Worm (Caenorhabditis elegans) whole organism, L2 larva: Measurements from ENCODE around the gene crn-4.

Source experiments
- C34F6.9 ChIP-seq: fragments of 150-350 bp; optimal IDR thresholded peaks from 2 replicates; lab custom pipeline; 2014; ENCODE audit warnings: missing biosample characterization, missing genetic modification characterization
- F13H6.1 ChIP-seq: sonication (generic microtip); optimal IDR thresholded peaks from 2 replicates; lab custom pipeline; 2016; ENCODE audit warnings: missing genetic modification characterization, missing compliant biosample characterization
- R02D3.7 ChIP-seq: fragments of 150-350 bp; optimal IDR thresholded peaks from 2 replicates; lab custom pipeline; 2014; ENCODE audit warnings: missing biosample characterization, missing genetic modification characterization
- Y55F3AM.14 ChIP-seq: fragments of 200-800 bp; sonication (Bioruptor generic); optimal IDR thresholded peaks from 2 replicates; lab custom pipeline; 2018; ENCODE audit warnings: mild to moderate bottlenecking, missing genetic modification characterization, missing compliant biosample characterization
- ZK546.5 ChIP-seq: sonication (generic microtip); optimal IDR thresholded peaks from 2 replicates; lab custom pipeline; 2017; ENCODE audit warnings: missing biosample characterization, missing genetic modification characterization
- alr-1 ChIP-seq: fragments of 150-350 bp; optimal IDR thresholded peaks from 2 replicates; lab custom pipeline; 2014; ENCODE audit warnings: missing biosample characterization, missing genetic modification characterization
- aly-2 ChIP-seq: fragments of 150-350 bp; optimal IDR thresholded peaks from 2 replicates; lab custom pipeline; 2014; ENCODE audit warnings: missing biosample characterization, missing genetic modification characterization
- ama-1 ChIP-seq: fragments of 150-350 bp; optimal IDR thresholded peaks from 2 replicates; lab custom pipeline; 2018; ENCODE audit warnings: inconsistent platforms
- blmp-1 ChIP-seq: sonication (generic microtip); optimal IDR thresholded peaks from 2 replicates; lab custom pipeline; 2017; ENCODE audit warnings: missing genetic modification characterization, mild to moderate bottlenecking, missing compliant biosample characterization, antibody characterized with exemption, moderate library complexity; ENCODE audit not compliant: insufficient read depth
- ceh-16 ChIP-seq: fragments of 150-350 bp; optimal IDR thresholded peaks from 2 replicates; lab custom pipeline; 2014; ENCODE audit warnings: missing biosample characterization, missing genetic modification characterization
- ceh-82 ChIP-seq: fragments of 150-350 bp; optimal IDR thresholded peaks from 2 replicates; lab custom pipeline; 2014; ENCODE audit warnings: missing biosample characterization, missing genetic modification characterization
- crh-2 ChIP-seq: sonication (generic microtip); optimal IDR thresholded peaks from 2 replicates; lab custom pipeline; 2017; ENCODE audit warnings: missing biosample characterization, missing genetic modification characterization
- dmd-4 ChIP-seq: sonication (generic microtip); optimal IDR thresholded peaks from 2 replicates; lab custom pipeline; 2017; ENCODE audit warnings: missing biosample characterization, missing genetic modification characterization
- egl-27 ChIP-seq: sonication (generic microtip); optimal IDR thresholded peaks from 3 replicates; lab custom pipeline; 2017; ENCODE audit warnings: missing biosample characterization, missing genetic modification reagents, missing genetic modification characterization
- elt-1 ChIP-seq: fragments of 150-350 bp; optimal IDR thresholded peaks from 2 replicates; lab custom pipeline; 2014; ENCODE audit warnings: missing biosample characterization, missing genetic modification characterization
- fos-1 ChIP-seq: fragments of 150-350 bp; optimal IDR thresholded peaks from 2 replicates; lab custom pipeline; 2014; ENCODE audit warnings: missing biosample characterization, missing genetic modification characterization
- gmeb-1 ChIP-seq: fragments of 150-350 bp; optimal IDR thresholded peaks from 2 replicates; lab custom pipeline; 2014; ENCODE audit warnings: missing biosample characterization, missing genetic modification characterization
- lin-11 ChIP-seq: fragments of 150-350 bp; sonication (generic microtip); optimal IDR thresholded peaks from 2 replicates; lab custom pipeline; 2014; ENCODE audit warnings: missing biosample characterization, missing genetic modification characterization, inconsistent platforms, mixed read lengths
- lin-13 ChIP-seq: fragments of 150-350 bp; optimal IDR thresholded peaks from 2 replicates; lab custom pipeline; 2014; ENCODE audit warnings: missing biosample characterization, missing genetic modification reagents, missing genetic modification characterization
- lsy-2 ChIP-seq, 2 experiments: fragments of 150-350 bp in 1 of 2; sonication (generic microtip) in 1 of 2; optimal IDR thresholded peaks; 2 replicates each; lab custom pipeline; 2014 to 2017; ENCODE audit warnings: missing biosample characterization in 2 of 2, missing genetic modification characterization in 2 of 2
- mab-5 ChIP-seq: fragments of 150-350 bp; optimal IDR thresholded peaks from 2 replicates; lab custom pipeline; 2014; ENCODE audit warnings: missing biosample characterization, missing genetic modification characterization
- mbf-1 ChIP-seq: sonication (generic microtip); optimal IDR thresholded peaks from 2 replicates; lab custom pipeline; 2017; ENCODE audit warnings: missing biosample characterization, missing genetic modification characterization
- mdl-1 ChIP-seq, 2 experiments: fragments of 150-350 bp in 1 of 2; sonication (generic microtip) in 1 of 2; optimal IDR thresholded peaks; 2 replicates each; lab custom pipeline; 2017; ENCODE audit warnings: missing biosample characterization in 2 of 2, missing genetic modification characterization in 2 of 2
- nhr-10 ChIP-seq: sonication (generic microtip); optimal IDR thresholded peaks from 2 replicates; lab custom pipeline; 2017; ENCODE audit warnings: missing biosample characterization, missing genetic modification characterization
- nhr-12 ChIP-seq: fragments of 150-350 bp; optimal IDR thresholded peaks from 2 replicates; lab custom pipeline; 2014; ENCODE audit warnings: missing biosample characterization, missing genetic modification characterization
- nhr-129 ChIP-seq: fragments of 150-350 bp; optimal IDR thresholded peaks from 2 replicates; lab custom pipeline; 2014; ENCODE audit warnings: missing biosample characterization, missing genetic modification characterization
- nhr-21 ChIP-seq: fragments of 150-350 bp; optimal IDR thresholded peaks from 2 replicates; lab custom pipeline; 2014; ENCODE audit warnings: missing biosample characterization, missing genetic modification characterization
- nhr-23 ChIP-seq: fragments of 150-350 bp; optimal IDR thresholded peaks from 2 replicates; lab custom pipeline; 2014; ENCODE audit warnings: missing biosample characterization, missing genetic modification reagents, missing genetic modification characterization
- nhr-237 ChIP-seq: fragments of 150-350 bp; optimal IDR thresholded peaks from 2 replicates; lab custom pipeline; 2014; ENCODE audit warnings: missing biosample characterization, missing genetic modification characterization
- nhr-25 ChIP-seq: fragments of 150-350 bp; sonication (generic microtip); optimal IDR thresholded peaks from 3 replicates; lab custom pipeline; 2014; ENCODE audit warnings: missing biosample characterization, missing genetic modification characterization
- nhr-6 ChIP-seq: fragments of 150-350 bp; optimal IDR thresholded peaks from 2 replicates; lab custom pipeline; 2014; ENCODE audit warnings: missing biosample characterization, missing genetic modification characterization
- nhr-77 ChIP-seq: fragments of 150-350 bp; optimal IDR thresholded peaks from 2 replicates; lab custom pipeline; 2014; ENCODE audit warnings: missing biosample characterization, missing genetic modification characterization
- peb-1 ChIP-seq: fragments of 150-350 bp; optimal IDR thresholded peaks from 2 replicates; lab custom pipeline; 2014; ENCODE audit warnings: missing biosample characterization, missing genetic modification characterization
- sem-4 ChIP-seq: fragments of 150-350 bp; optimal IDR thresholded peaks from 2 replicates; lab custom pipeline; 2014; ENCODE audit warnings: missing biosample characterization, missing genetic modification reagents, missing genetic modification characterization
- skn-1 ChIP-seq: sonication (generic microtip); optimal IDR thresholded peaks from 2 replicates; lab custom pipeline; 2017; ENCODE audit warnings: missing biosample characterization, missing genetic modification characterization
- sma-3 ChIP-seq: sonication (generic microtip); optimal IDR thresholded peaks from 2 replicates; lab custom pipeline; 2016; ENCODE audit warnings: missing genetic modification reagents, missing genetic modification characterization, missing compliant biosample characterization
- sma-9 ChIP-seq, 2 experiments: fragments of 150-350 bp in 1 of 2; sonication (generic microtip) in 1 of 2; optimal IDR thresholded peaks; 2 replicates each; lab custom pipeline; 2014 to 2016; ENCODE audit warnings: missing genetic modification characterization in 2 of 2, mild to moderate bottlenecking in 1 of 2, missing biosample characterization in 1 of 2, missing compliant biosample characterization in 1 of 2, missing genetic modification reagents in 1 of 2, moderate library complexity in 1 of 2
- snpc-4 ChIP-seq: fragments of 150-350 bp; optimal IDR thresholded peaks from 2 replicates; lab custom pipeline; 2014; ENCODE audit warnings: missing biosample characterization, missing genetic modification characterization
- unc-39 ChIP-seq: fragments of 150-350 bp; optimal IDR thresholded peaks from 2 replicates; lab custom pipeline; 2014; ENCODE audit warnings: missing biosample characterization, missing genetic modification characterization
- unc-55 ChIP-seq: fragments of 150-350 bp; sonication (generic microtip); optimal IDR thresholded peaks from 3 replicates; lab custom pipeline; 2014; ENCODE audit warnings: missing biosample characterization, missing genetic modification reagents, missing genetic modification characterization
- unc-62 ChIP-seq: fragments of 150-350 bp; optimal IDR thresholded peaks from 2 replicates; lab custom pipeline; 2014; ENCODE audit warnings: missing biosample characterization, missing genetic modification reagents, missing genetic modification characterization
- ztf-1 ChIP-seq: fragments of 200-800 bp; sonication (Bioruptor generic); conservative IDR thresholded peaks from 2 replicates; pipeline ENCODE4 v1.3.6; 2022; ENCODE audit warnings: missing genetic modification characterization, missing compliant biosample characterization
- ztf-4 ChIP-seq: fragments of 150-350 bp; optimal IDR thresholded peaks from 2 replicates; lab custom pipeline; 2014; ENCODE audit warnings: missing biosample characterization, missing genetic modification characterization

crn-4 gene

ce11 chrX:2226875-2227355 is 31.0 kb downstream of the crn-4 start (continued):
- TF ChIP-seq blmp-1 (no peak), alr-1 (no peak), lsy-2 (tag; optimal IDR thresholded peaks at IDR 0.05; lab: Kevin White, UChicago) (peak; percentile 53 to 66), crh-2 (tag; lab: Kevin White, UChicago) (peak; percentile 71)

ce11 chrX:2220850-2221249 is 37.1 kb downstream of the crn-4 start, which contains the start of gene hex-1:
Gene hex-1 (plus strand): TSS chrX:2221150.
- TF ChIP-seq unc-55 (GFP tag; lab: Kevin White, UChicago) (no peak), crh-2 (tag; lab: Kevin White, UChicago) (no peak), ztf-4 (tag; lab: Kevin White, UChicago) (no peak), nhr-237 (tag; lab: Kevin White, UChicago) (no peak), ceh-16 (tag; lab: Kevin White, UChicago) (no peak), nhr-25 (tag; lab: Kevin White, UChicago) (no peak), nhr-10 (tag; lab: Kevin White, UChicago) (no peak), nhr-129 (tag; lab: Kevin White, UChicago) (no peak), lsy-2 (tag; optimal IDR thresholded peaks at IDR 0.05; lab: Kevin White, UChicago) (no peak), snpc-4 (tag; lab: Kevin White, UChicago) (no peak), ZK546.5 (no peak), alr-1 (no peak), nhr-21 (no peak), fos-1 (tag; lab: Kevin White, UChicago) (no peak), mdl-1 (tag; optimal IDR thresholded peaks at IDR 0.05; lab: Kevin White, UChicago) (no peak), Y55F3AM.14 (GFP tag; lab: Kevin White, UChicago) (no peak), egl-27 (tag; lab: Kevin White, UChicago) (no peak)

- no peak for TF ChIP-seq lin-11
- peak; percentile 49 for TF ChIP-seq snpc-4 (tag; lab: Kevin White, UChicago)
- no peak for TF ChIP-seq nhr-129 (tag; lab: Kevin White, UChicago)
- TF ChIP-seq, all 48 proteins: peak for 1
These were observed 38.4 kb downstream of the crn-4 start for ce11 chrX:2219453-2219852.

- TF ChIP-seq peb-1 (tag; lab: Kevin White, UChicago) = peak; percentile 89
- peak; percentile 49 for TF ChIP-seq nhr-21
- no peak for TF ChIP-seq mbf-1
- TF ChIP-seq nhr-77 (tag; lab: Kevin White, UChicago) = no peak
- peak; percentile 82 for TF ChIP-seq blmp-1
These were observed 38.9 kb downstream of the crn-4 start for ce11 chrX:2219006-2219405.

- no peak for TF ChIP-seq nhr-23 (tag; lab: Kevin White, UChicago)
- TF ChIP-seq alr-1 = no peak
- no peak for TF ChIP-seq C34F6.9
- no peak for TF ChIP-seq gmeb-1 (tag; lab: Kevin White, UChicago)
- no peak for TF ChIP-seq dmd-4 (tag; lab: Kevin White, UChicago)
- TF ChIP-seq lin-13 (GFP tag; lab: Kevin White, UChicago) = no peak
- peak; percentile 59 for TF ChIP-seq sem-4 (tag; lab: Kevin White, UChicago)
- peak; percentile 25 for TF ChIP-seq nhr-25 (tag; lab: Kevin White, UChicago)
- no peak for TF ChIP-seq ztf-4 (tag; lab: Kevin White, UChicago)
- TF ChIP-seq sma-9 (GFP tag; optimal IDR thresholded peaks at IDR 0.05; lab: Kevin White, UChicago) = no peak
- TF ChIP-seq sma-9 (tag; optimal IDR thresholded peaks at IDR 0.05; lab: Kevin White, UChicago) = peak; percentile 53
- no peak for TF ChIP-seq R02D3.7 (tag; lab: Kevin White, UChicago)
- TF ChIP-seq peb-1 (tag; lab: Kevin White, UChicago) = peak; percentile 99
- TF ChIP-seq ceh-16 (tag; lab: Kevin White, UChicago) = peak; percentile 93
- TF ChIP-seq lin-11 = no peak
- TF ChIP-seq nhr-6 (tag; lab: Kevin White, UChicago) = no peak
- no peak for TF ChIP-seq ztf-1 (GFP tag; lab: Robert Waterston, UW)
- no peak for TF ChIP-seq snpc-4 (tag; lab: Kevin White, UChicago)
- peak; percentile 36 for TF ChIP-seq sma-3
- TF ChIP-seq fos-1 (tag; lab: Kevin White, UChicago) = no peak
- no peak for TF ChIP-seq unc-62 (GFP tag; lab: Kevin White, UChicago)
- peak; percentile 68 for TF ChIP-seq nhr-21
- no peak for TF ChIP-seq F13H6.1 (tag; lab: Kevin White, UChicago)
- no peak for TF ChIP-seq mab-5
- no peak for TF ChIP-seq skn-1 (tag; lab: Kevin White, UChicago)
- no peak for TF ChIP-seq unc-39 (tag; lab: Kevin White, UChicago)
- no peak for TF ChIP-seq nhr-77 (tag; lab: Kevin White, UChicago)
- TF ChIP-seq lsy-2 (tag; optimal IDR thresholded peaks at IDR 0.05; lab: Kevin White, UChicago) = peak in 1 of 2 experiments; percentile 18
- TF ChIP-seq blmp-1 = no peak
- no peak for TF ChIP-seq mdl-1 (tag; optimal IDR thresholded peaks at IDR 0.05; lab: Kevin White, UChicago)
- TF ChIP-seq ZK546.5 = no peak
- peak; percentile 13 for TF ChIP-seq Y55F3AM.14 (GFP tag; lab: Kevin White, UChicago)
- TF ChIP-seq elt-1 (tag; lab: Kevin White, UChicago) = no peak
- no peak for TF ChIP-seq nhr-12 (tag; lab: Kevin White, UChicago)
- TF ChIP-seq ceh-82 (tag; lab: Kevin White, UChicago) = no peak
- TF ChIP-seq nhr-129 (tag; lab: Kevin White, UChicago) = no peak
- TF ChIP-seq ama-1 = no peak
- TF ChIP-seq aly-2 (tag; lab: Kevin White, UChicago) = no peak
These were observed 41.2 kb downstream of the crn-4 start for ce11 chrX:2216662-2217061.
